Fruit fly (Drosophila melanogaster): ENCODE results near the gene ens.

DNA sequence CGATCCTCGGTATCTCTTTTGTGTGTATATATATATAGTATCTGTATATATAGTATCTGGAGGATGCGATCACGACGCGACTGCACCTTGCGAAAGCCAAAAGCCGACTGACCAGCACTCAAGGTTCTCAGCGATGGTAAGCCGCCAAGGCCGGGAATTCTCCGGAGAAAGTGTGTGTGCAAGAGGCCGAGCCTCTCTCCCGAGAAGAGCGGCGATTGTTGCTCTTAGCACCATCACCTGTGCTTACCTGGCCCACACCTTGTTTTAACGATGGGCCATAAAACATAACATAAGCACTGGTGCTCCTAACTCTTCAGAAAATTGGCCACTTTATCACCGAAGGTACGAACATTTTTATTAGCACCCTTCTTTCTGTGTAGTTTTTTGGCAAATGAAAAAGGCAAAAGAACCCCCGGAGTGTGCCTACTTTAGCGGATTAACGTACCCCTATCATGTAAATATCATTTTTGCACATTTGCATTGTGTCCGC lies 33.0 kb upstream of the ens start, which contains the start of gene mas:
- no peak for TF ChIP-seq CG8478 (optimal IDR thresholded peaks at IDR 0.05)
- no peak for TF ChIP-seq psq (optimal IDR thresholded peaks at IDR 0.05)
- TF ChIP-seq EcR (GFP tag; optimal IDR thresholded peaks at IDR 0.05): no peak
- TF ChIP-seq pan (optimal IDR thresholded peaks at IDR 0.05): no peak
- no peak for TF ChIP-seq usp (GFP tag; optimal IDR thresholded peaks at IDR 0.05)

All from whole organism.